Worm (Caenorhabditis elegans) whole organism, midembryonic: ENCODE data around the gene M04D8.5.

Source experiments
- T22C8.4 ChIP-seq: fragments of 200-800 bp; sonication (Bioruptor generic); IDR thresholded peaks from 2 replicates; pipeline ENCODE4 v1.3.6; 2022; ENCODE audit warnings: missing genetic modification characterization, missing compliant biosample characterization
- cog-1 ChIP-seq: sonication (generic microtip); optimal IDR thresholded peaks from 2 replicates; lab custom pipeline; 2016; ENCODE audit warnings: missing genetic modification characterization, missing compliant biosample characterization
- flt-1 ChIP-seq: fragments of 200-800 bp; sonication (Bioruptor generic); IDR thresholded peaks from 2 replicates; pipeline ENCODE4 v1.3.6; 2022; ENCODE audit warnings: missing genetic modification characterization, missing compliant biosample characterization
- med-1 ChIP-seq: sonication (generic microtip); optimal IDR thresholded peaks from 2 replicates; lab custom pipeline; 2017; ENCODE audit warnings: missing genetic modification characterization, mild to moderate bottlenecking, missing compliant biosample characterization, antibody characterized with exemption, missing genetic modification reagents; ENCODE audit not compliant: insufficient read depth
- ref-1 ChIP-seq: fragments of 200-800 bp; sonication (Bioruptor generic); conservative IDR thresholded peaks from 2 replicates; pipeline ENCODE4 v1.3.6; 2022; ENCODE audit warnings: missing genetic modification reagents, missing genetic modification characterization, missing compliant biosample characterization
- ztf-23 ChIP-seq: fragments of 200-800 bp; sonication (Bioruptor generic); IDR thresholded peaks from 2 replicates; pipeline ENCODE4 v1.3.6; 2022; ENCODE audit warnings: missing genetic modification reagents, missing genetic modification characterization, missing compliant biosample characterization

ce11 chrIII:10059002-10059401 is 25.9 kb upstream of the M04D8.5 start, which contains the start of gene T16G12.8:
- no peak for TF ChIP-seq ref-1 (GFP tag; lab: Robert Waterston, UW)
- no peak for TF ChIP-seq flt-1 (GFP tag; lab: Robert Waterston, UW)
- TF ChIP-seq cog-1 (tag; lab: Kevin White, UChicago): no peak
- TF ChIP-seq ztf-23 (GFP tag; lab: Robert Waterston, UW): no peak
- no peak for TF ChIP-seq med-1 (GFP tag; lab: Kevin White, UChicago)
- no peak for TF ChIP-seq T22C8.4 (GFP tag; lab: Robert Waterston, UW)
